Fruit fly (Drosophila melanogaster) whole organism, embryonic: ENCODE measurements around the gene CG10874.

ENCODE experiments used
- Adf1 ChIP-seq: fragments of 200-800 bp; sonication (Bioruptor generic); IDR thresholded peaks from 2 replicates; pipeline ENCODE4 v1.3.6; 2022; ENCODE audit warnings: missing biosample characterization, missing genetic modification characterization
- Awh ChIP-seq: fragments of 200-800 bp; sonication (Bioruptor generic); IDR thresholded peaks from 2 replicates; pipeline ENCODE4, ENCODE4 v1.3.6; 2022; ENCODE audit warnings: missing biosample characterization, missing genetic modification characterization
- CG11398 ChIP-seq: fragments of 200-800 bp; sonication (Bioruptor generic); optimal IDR thresholded peaks from 2 replicates; lab custom pipeline; 2016; ENCODE audit warnings: missing biosample characterization, missing genetic modification characterization
- CG12299 ChIP-seq: fragments of 200-800 bp; sonication (Bioruptor generic); optimal IDR thresholded peaks from 2 replicates; lab custom pipeline; 2018; ENCODE audit warnings: missing biosample characterization, mild to moderate bottlenecking, missing genetic modification characterization
- CG1529 ChIP-seq: fragments of 200-800 bp; sonication (Bioruptor generic); optimal IDR thresholded peaks from 3 replicates; lab custom pipeline; 2018; ENCODE audit warnings: missing biosample characterization, missing genetic modification characterization
- CG15601 ChIP-seq: fragments of 200-800 bp; sonication (Bioruptor generic); optimal IDR thresholded peaks from 3 replicates; lab custom pipeline; 2019; ENCODE audit warnings: missing biosample characterization, mild to moderate bottlenecking, missing genetic modification characterization, moderate library complexity
- CG1647 ChIP-seq: fragments of 200-800 bp; sonication (Bioruptor generic); optimal IDR thresholded peaks from 3 replicates; lab custom pipeline; 2016; ENCODE audit warnings: missing biosample characterization, missing genetic modification characterization
- CG18599 ChIP-seq: fragments of 200-800 bp; sonication (Bioruptor generic); optimal IDR thresholded peaks from 3 replicates; lab custom pipeline; 2017; ENCODE audit warnings: missing biosample characterization, missing genetic modification characterization, mild to moderate bottlenecking, moderate library complexity, missing genetic modification reagents
- CG2199 ChIP-seq: fragments of 200-800 bp; sonication (Bioruptor generic); IDR thresholded peaks from 3 replicates; pipeline ENCODE4 v1.3.6; 2022; ENCODE audit warnings: missing biosample characterization, missing genetic modification characterization
- CG2678 ChIP-seq: fragments of 200-800 bp; sonication (Bioruptor generic); optimal IDR thresholded peaks from 3 replicates; lab custom pipeline; 2019; ENCODE audit warnings: missing biosample characterization, mild to moderate bottlenecking, missing genetic modification characterization, moderate library complexity
- CG2712 ChIP-seq: fragments of 200-800 bp; optimal IDR thresholded peaks from 3 replicates; lab custom pipeline; 2019; ENCODE audit warnings: missing biosample characterization, mild to moderate bottlenecking, missing genetic modification characterization, moderate library complexity
- CG4360 ChIP-seq: fragments of 200-800 bp; sonication (Bioruptor generic); IDR thresholded peaks from 2 replicates; pipeline ENCODE4 v1.3.6; 2022; ENCODE audit warnings: missing biosample characterization, missing genetic modification characterization
- CG4730 ChIP-seq: fragments of 200-800 bp; sonication (Bioruptor generic); IDR thresholded peaks from 2 replicates; pipeline ENCODE4 v1.3.6; 2022; ENCODE audit warnings: missing biosample characterization, missing genetic modification characterization
- CG5180 ChIP-seq: fragments of 200-800 bp; sonication (Bioruptor generic); optimal IDR thresholded peaks from 3 replicates; lab custom pipeline; 2017; ENCODE audit warnings: missing biosample characterization, missing genetic modification characterization, mild to moderate bottlenecking, moderate library complexity, missing genetic modification reagents
- Dfd ChIP-seq, 2 experiments: fragments of >200 bp; optimal IDR thresholded peaks; 2 replicates each; lab custom pipeline; 2017; ENCODE audit warnings: missing biosample characterization in 2 of 2, missing genetic modification characterization in 2 of 2
- Dref ChIP-seq: fragments of 200-800 bp; sonication (Bioruptor generic); IDR thresholded peaks from 2 replicates; pipeline ENCODE4 v1.3.6; 2022; ENCODE audit warnings: missing biosample characterization, missing genetic modification characterization
- HLH4C ChIP-seq: fragments of 200-800 bp; sonication (Bioruptor generic); IDR thresholded peaks from 3 replicates; pipeline ENCODE4 v1.3.6; 2022; ENCODE audit warnings: missing biosample characterization, missing genetic modification characterization; ENCODE audit not compliant: partially characterized antibody
- Hsf ChIP-seq: fragments of 200-800 bp; sonication (Bioruptor generic); optimal IDR thresholded peaks from 3 replicates; lab custom pipeline; 2016; ENCODE audit warnings: missing biosample characterization, missing genetic modification characterization
- Lhr ChIP-seq: fragments of 200-800 bp; sonication (Bioruptor generic); optimal IDR thresholded peaks from 3 replicates; lab custom pipeline; 2017; ENCODE audit warnings: mild to moderate bottlenecking, missing biosample characterization, missing genetic modification reagents, missing genetic modification characterization
- Meics ChIP-seq: fragments of 200-800 bp; sonication (Bioruptor generic); optimal IDR thresholded peaks from 2 replicates; lab custom pipeline; 2017; ENCODE audit warnings: missing biosample characterization, mild to moderate bottlenecking, missing genetic modification characterization
- Pdp1 ChIP-seq, 2 experiments: fragments of 200-800 bp; sonication (Bioruptor generic); optimal IDR thresholded peaks; 3 replicates each; lab custom pipeline; 2016; ENCODE audit warnings: missing biosample characterization in 2 of 2, missing genetic modification characterization in 2 of 2, mild to moderate bottlenecking in 1 of 2, moderate library complexity in 1 of 2
- Trl ChIP-seq, 3 experiments: fragments of >200 bp in 2 of 3; fragments of 200-800 bp in 1 of 3; sonication (Bioruptor generic) in 1 of 3; optimal IDR thresholded peaks; 2 replicates in 1 of 3; 3 replicates in 2 of 3; lab custom pipeline; 2016 to 2017; ENCODE audit warnings: missing biosample characterization in 1 of 3, missing genetic modification characterization in 1 of 3
- amos ChIP-seq: fragments of 200-800 bp; sonication (Bioruptor generic); IDR thresholded peaks from 2 replicates; pipeline ENCODE4 v1.3.6; 2022; ENCODE audit warnings: missing biosample characterization, missing genetic modification characterization; ENCODE audit not compliant: partially characterized antibody
- bsh ChIP-seq, 2 experiments: fragments of 200-800 bp; sonication (Bioruptor generic); optimal IDR thresholded peaks; 2 replicates each; lab custom pipeline; 2017 to 2018; ENCODE audit warnings: mild to moderate bottlenecking in 2 of 2, missing biosample characterization in 2 of 2, missing genetic modification characterization in 2 of 2, moderate library complexity in 1 of 2
- caup ChIP-seq: fragments of 200-800 bp; sonication (Bioruptor generic); optimal IDR thresholded peaks from 3 replicates; lab custom pipeline; 2017; ENCODE audit warnings: missing biosample characterization, mild to moderate bottlenecking, missing genetic modification characterization, moderate library complexity; ENCODE audit not compliant: severe bottlenecking
- chinmo ChIP-seq: fragments of 200-800 bp; sonication (Bioruptor generic); IDR thresholded peaks from 4 replicates; pipeline ENCODE4 v1.3.6; 2022; ENCODE audit warnings: missing biosample characterization, missing genetic modification characterization; ENCODE audit not compliant: partially characterized antibody
- chn ChIP-seq: fragments of 200-800 bp; sonication (Bioruptor generic); optimal IDR thresholded peaks from 2 replicates; lab custom pipeline; 2016; ENCODE audit warnings: missing biosample characterization, missing genetic modification characterization
- ci ChIP-seq: fragments of 200-800 bp; sonication (Bioruptor generic); IDR thresholded peaks from 3 replicates; pipeline ENCODE4 v1.3.6; 2022; ENCODE audit warnings: missing biosample characterization, missing genetic modification characterization
- corto ChIP-seq: fragments of 200-800 bp; sonication (Bioruptor generic); optimal IDR thresholded peaks from 2 replicates; lab custom pipeline; 2016; ENCODE audit warnings: missing biosample characterization, mild to moderate bottlenecking, missing genetic modification characterization, moderate library complexity
- crol ChIP-seq: fragments of 200-800 bp; sonication (Bioruptor generic); IDR thresholded peaks from 2 replicates; pipeline ENCODE4 v1.3.6; 2022; ENCODE audit warnings: missing biosample characterization, missing genetic modification characterization
- dysf ChIP-seq: fragments of 200-800 bp; sonication (Bioruptor generic); IDR thresholded peaks from 3 replicates; pipeline ENCODE4 v1.3.6; 2022; ENCODE audit warnings: missing biosample characterization, missing genetic modification characterization
- gce ChIP-seq: fragments of 200-800 bp; sonication (Bioruptor generic); IDR thresholded peaks from 3 replicates; pipeline ENCODE4 v1.3.6; 2022; ENCODE audit warnings: missing biosample characterization, missing genetic modification characterization
- kay ChIP-seq: fragments of 200-800 bp; sonication (Bioruptor generic); optimal IDR thresholded peaks from 2 replicates; lab custom pipeline; 2016; ENCODE audit warnings: missing biosample characterization, missing genetic modification characterization
- pros ChIP-seq: fragments of 200-800 bp; sonication (Bioruptor generic); optimal IDR thresholded peaks from 3 replicates; lab custom pipeline; 2019; ENCODE audit warnings: missing biosample characterization, mild to moderate bottlenecking, missing genetic modification characterization, moderate library complexity
- row ChIP-seq: fragments of 200-800 bp; sonication (Bioruptor generic); IDR thresholded peaks from 3 replicates; pipeline ENCODE4 v1.3.6; 2022; ENCODE audit warnings: missing biosample characterization, missing genetic modification characterization
- sd ChIP-seq: fragments of 200-800 bp; sonication (Bioruptor generic); optimal IDR thresholded peaks from 3 replicates; lab custom pipeline; 2018; ENCODE audit warnings: missing biosample characterization, mild to moderate bottlenecking, missing genetic modification characterization, moderate library complexity
- sim ChIP-seq: fragments of 200-800 bp; sonication (Bioruptor generic); IDR thresholded peaks from 2 replicates; pipeline ENCODE4 v1.3.6; 2022; ENCODE audit warnings: missing biosample characterization, missing genetic modification characterization
- slbo ChIP-seq: fragments of 200-800 bp; sonication (Bioruptor generic); IDR thresholded peaks from 2 replicates; pipeline ENCODE4 v1.3.6; 2022; ENCODE audit warnings: missing biosample characterization, missing genetic modification characterization
- sr ChIP-seq: fragments of 200-800 bp; sonication (Bioruptor generic); IDR thresholded peaks from 3 replicates; pipeline ENCODE4 v1.3.6; 2022; ENCODE audit warnings: missing biosample characterization, missing genetic modification characterization
- tna ChIP-seq: fragments of 200-800 bp; sonication (Bioruptor generic); IDR thresholded peaks from 2 replicates; pipeline ENCODE4 v1.3.6; 2022; ENCODE audit warnings: missing biosample characterization, missing genetic modification characterization; ENCODE audit not compliant: partially characterized antibody
- zen2 ChIP-seq: fragments of 200-800 bp; sonication (Bioruptor generic); IDR thresholded peaks from 3 replicates; pipeline ENCODE4 v1.3.6; 2022; ENCODE audit warnings: missing biosample characterization, missing genetic modification characterization; ENCODE audit not compliant: partially characterized antibody

CG10874 gene

DNA sequence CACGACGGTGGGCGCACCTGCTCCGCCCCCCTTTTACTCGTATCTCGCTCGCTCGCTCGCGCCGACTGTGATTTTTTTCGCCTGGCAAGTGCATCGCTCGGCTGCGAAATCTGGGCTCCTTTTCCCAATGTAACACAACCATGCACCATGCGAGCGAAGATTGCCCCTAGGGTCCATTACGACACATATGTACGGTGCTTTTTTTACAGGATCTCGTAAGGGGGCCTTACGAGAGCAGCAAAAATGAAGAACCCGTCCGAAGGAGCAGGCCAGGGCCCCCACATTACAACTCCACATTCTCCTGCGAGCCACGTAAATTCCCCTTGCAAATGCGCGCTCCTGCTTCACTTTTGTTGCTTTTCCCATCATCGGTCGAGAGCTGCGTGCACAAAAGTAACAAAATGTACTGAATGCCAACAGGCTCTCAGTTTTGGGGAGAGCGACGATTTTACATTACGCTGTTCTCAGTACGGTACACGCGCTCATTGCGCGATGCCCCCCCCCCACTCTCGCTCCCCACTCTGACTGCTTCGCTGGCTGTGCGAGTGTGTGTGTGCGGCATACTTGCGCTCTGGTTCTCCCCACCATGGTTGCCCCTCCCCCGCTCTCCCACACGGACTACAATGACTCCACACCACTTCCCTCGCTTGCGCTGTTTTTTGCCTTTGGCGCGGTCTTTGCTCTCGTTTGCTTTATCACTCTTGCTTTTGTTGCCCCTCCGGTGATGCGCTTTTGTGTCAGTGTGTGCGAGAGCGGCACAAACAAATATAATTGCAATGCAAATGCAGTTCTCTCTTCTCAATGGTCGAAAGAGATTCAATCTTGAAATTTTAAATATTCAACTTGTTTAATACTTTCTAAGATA is 10.9 kb upstream of the CG10874 start (continued):
- TF ChIP-seq Adf1 (GFP tag; lab: Robert Waterston, UW), result peak; percentile 51
- peak; percentile 3 for TF ChIP-seq CG2678
- peak; percentile 8 for TF ChIP-seq CG1647 (GFP tag; lab: Kevin White, UChicago)
- TF ChIP-seq chinmo (GFP tag; lab: Robert Waterston, UW), result peak; percentile 94
- peak; percentile 20 for TF ChIP-seq CG15601 (tag; lab: Kevin White, UChicago)
- TF ChIP-seq CG5180 (GFP tag; lab: Kevin White, UChicago), result peak; percentile 32
- 0 out of 3 replicates have a peak, but pooled peaks have one; percentile 25 for TF ChIP-seq sr (GFP tag; lab: Robert Waterston, UW)
- peak; percentile 85; the same call in 2 of the 3 replicates for TF ChIP-seq CG2199
- TF ChIP-seq CG18599 (GFP tag; lab: Kevin White, UChicago), result peak; percentile 13
- TF ChIP-seq caup (GFP tag; lab: Kevin White, UChicago), result peak; percentile 21
- TF ChIP-seq kay, result peak; percentile 39
- TF ChIP-seq pros (GFP tag; lab: Kevin White, UChicago), result peak; percentile 65
- TF ChIP-seq chn (GFP tag; lab: Kevin White, UChicago), result no peak
- peak; percentile 14 for TF ChIP-seq corto
- TF ChIP-seq slbo (GFP tag; lab: Robert Waterston, UW), result 0 out of 2 replicates have a peak, but pooled peaks have one; percentile 17
- peak; percentile 12; the same call in 1 of the 2 replicates for TF ChIP-seq amos (GFP tag; lab: Robert Waterston, UW)
- TF ChIP-seq dysf (GFP tag; lab: Robert Waterston, UW), result peak; percentile 13; the same call in 2 of the 3 replicates
- TF ChIP-seq Hsf (GFP tag; lab: Kevin White, UChicago), result no peak
- peak; percentile 34; the same call in 2 of the 3 replicates for TF ChIP-seq HLH4C
- TF ChIP-seq Pdp1 (GFP tag; optimal IDR thresholded peaks at IDR 0.05; lab: Kevin White, UChicago), result peak in 1 of 2 experiments; percentile 37
- no peak for TF ChIP-seq CG4730
- TF ChIP-seq Awh (GFP tag; lab: Robert Waterston, UW), result 0 out of 2 replicates have a peak, but pooled peaks have one; percentile 8
- peak; percentile 36; the same call in 1 of the 2 replicates for TF ChIP-seq CG4360 (GFP tag; lab: Robert Waterston, UW)
- TF ChIP-seq sim (GFP tag; lab: Robert Waterston, UW), result 0 out of 2 replicates have a peak, but pooled peaks have one; percentile 5
- TF ChIP-seq Dref, result 0 out of 2 replicates have a peak, but pooled peaks have one; percentile 29
- TF ChIP-seq tna, result peak; percentile 53; the same call in 1 of the 2 replicates
- peak; percentile 44; the same call in 1 of the 3 replicates for TF ChIP-seq row (GFP tag; lab: Robert Waterston, UW)
- TF ChIP-seq Dfd (GFP tag; optimal IDR thresholded peaks at IDR 0.05; lab: Kevin White, UChicago), result no peak
- peak; percentile 62 to 69 for TF ChIP-seq Trl (optimal IDR thresholded peaks at IDR 0.05; lab: Kevin White, UChicago)
- no peak for TF ChIP-seq Trl (GFP tag; optimal IDR thresholded peaks at IDR 0.05; lab: Kevin White, UChicago)
- peak; percentile 27 for TF ChIP-seq CG2712 (tag; lab: Kevin White, UChicago)
- peak; percentile 16 for TF ChIP-seq Lhr (GFP tag; lab: Kevin White, UChicago)
- TF ChIP-seq ci, result peak; percentile 76
- no peak for TF ChIP-seq Meics
- TF ChIP-seq CG1529 (GFP tag; lab: Kevin White, UChicago), result no peak
- peak; percentile 77; the same call in 2 of the 3 replicates for TF ChIP-seq zen2 (GFP tag; lab: Robert Waterston, UW)
- TF ChIP-seq sd (tag; lab: Kevin White, UChicago), result peak; percentile 77
- no peak for TF ChIP-seq CG11398 (GFP tag; lab: Kevin White, UChicago)
- TF ChIP-seq crol (GFP tag; lab: Robert Waterston, UW), result peak; percentile 100
- peak in 1 of 2 experiments; percentile 27 for TF ChIP-seq bsh (GFP tag; optimal IDR thresholded peaks at IDR 0.05; lab: Kevin White, UChicago)
- peak; percentile 22; the same call in 1 of the 3 replicates for TF ChIP-seq gce (GFP tag; lab: Robert Waterston, UW)
- no peak for TF ChIP-seq CG12299
- TF ChIP-seq, all 482 proteins: peak for 117
